Worm (Caenorhabditis elegans): Measurements from ENCODE around the gene R08C7.8.

DNA sequence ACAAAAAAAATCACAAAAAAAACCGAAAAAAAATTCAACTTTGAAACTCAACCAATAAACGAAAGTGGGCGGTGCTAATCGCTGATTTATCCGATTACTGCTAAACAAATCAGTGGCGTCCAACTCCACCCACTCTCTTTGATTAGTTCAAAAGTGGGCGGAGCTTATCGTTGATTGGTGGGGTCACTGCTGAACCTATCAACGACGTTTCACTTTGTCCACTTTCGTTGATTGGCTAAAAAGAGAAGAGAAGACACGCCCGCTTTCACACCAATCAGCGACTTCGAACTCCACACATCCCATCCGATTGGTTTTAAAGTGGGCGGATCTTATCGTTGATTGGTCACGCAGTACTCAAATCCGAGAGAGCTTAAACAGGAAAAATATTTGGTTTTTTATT is 10.5 kb downstream of the R08C7.8 start:
- TF ChIP-seq hlh-30 (tag; optimal IDR thresholded peaks at IDR 0.05; ENCODE audit: insufficient read depth) (no peak), nhr-11 (tag; optimal IDR thresholded peaks at IDR 0.05) (no peak), nhr-232 (tag; optimal IDR thresholded peaks at IDR 0.05) (no peak), pqm-1 (tag; optimal IDR thresholded peaks at IDR 0.05) (no peak), ama-1 (optimal IDR thresholded peaks at IDR 0.05) (no peak), unc-42 (tag; optimal IDR thresholded peaks at IDR 0.05) (no peak), pha-4 (tag; optimal IDR thresholded peaks at IDR 0.05) (no peak), nfya-1 (tag; optimal IDR thresholded peaks at IDR 0.05) (peak; percentile 99), dve-1 (tag; optimal IDR thresholded peaks at IDR 0.05) (no peak), unc-55 (GFP tag; optimal IDR thresholded peaks at IDR 0.05) (no peak), hlh-6 (tag; optimal IDR thresholded peaks at IDR 0.05) (no peak), ahr-1 (tag; optimal IDR thresholded peaks at IDR 0.05) (no peak), elt-2 (tag; optimal IDR thresholded peaks at IDR 0.05) (no peak)

Measured in whole organism, late embryonic.